Worm (Caenorhabditis elegans) whole organism, L4 larva: ENCODE measurements around the gene spd-3.

Source experiments
- T20F7.1 ChIP-seq: fragments of 200-800 bp; sonication (Bioruptor generic); optimal IDR thresholded peaks from 2 replicates; lab custom pipeline; 2018; ENCODE audit warnings: mild to moderate bottlenecking, missing genetic modification characterization, missing compliant biosample characterization
- Y5F2A.4 ChIP-seq: fragments of 200-800 bp; sonication (Bioruptor generic); optimal IDR thresholded peaks from 2 replicates; lab custom pipeline; 2018; ENCODE audit warnings: mild to moderate bottlenecking, missing genetic modification characterization, missing compliant biosample characterization
- ZK337.2 ChIP-seq: fragments of 200-800 bp; sonication (Bioruptor generic); IDR thresholded peaks from 2 replicates; pipeline ENCODE4 v1.3.6; 2022; ENCODE audit warnings: missing genetic modification reagents, missing genetic modification characterization, missing compliant biosample characterization
- aha-1 ChIP-seq: fragments of 150-350 bp; peaks from one replicate; lab custom pipeline; 2014; ENCODE audit warnings: missing biosample characterization, missing genetic modification characterization
- arid-1 ChIP-seq: fragments of 200-800 bp; sonication (Bioruptor generic); conservative IDR thresholded peaks from 2 replicates; pipeline ENCODE4 v1.3.6; 2022; ENCODE audit warnings: missing genetic modification reagents, missing genetic modification characterization, missing compliant biosample characterization
- ceh-20 ChIP-seq: fragments of 200-800 bp; sonication (Bioruptor generic); IDR thresholded peaks from 2 replicates; pipeline ENCODE4 v1.3.6; 2022; ENCODE audit warnings: missing genetic modification reagents, missing genetic modification characterization, missing compliant biosample characterization
- daf-16 ChIP-seq, 3 experiments: sonication (generic microtip); optimal IDR thresholded peaks; 2 replicates each; lab custom pipeline; 2016 to 2017; ENCODE audit warnings: missing genetic modification characterization in 3 of 3, missing genetic modification reagents in 3 of 3, mild to moderate bottlenecking in 2 of 3, missing compliant biosample characterization in 2 of 3, missing biosample characterization in 1 of 3, moderate library complexity in 1 of 3
- daf-8 ChIP-seq: fragments of 200-800 bp; sonication (Bioruptor generic); IDR thresholded peaks from 2 replicates; pipeline ENCODE4 v1.3.6; 2022; ENCODE audit warnings: missing genetic modification characterization, missing compliant biosample characterization
- dmd-6 ChIP-seq: fragments of 200-800 bp; sonication (Bioruptor generic); IDR thresholded peaks from 2 replicates; pipeline ENCODE4 v1.3.6; 2022; ENCODE audit warnings: missing genetic modification reagents, missing genetic modification characterization, missing compliant biosample characterization
- dmd-8 ChIP-seq: fragments of 200-800 bp; sonication (Bioruptor generic); IDR thresholded peaks from 2 replicates; pipeline ENCODE4 v1.3.6; 2022; ENCODE audit warnings: missing genetic modification characterization, missing compliant biosample characterization
- dve-1 ChIP-seq: sonication (generic microtip); optimal IDR thresholded peaks from 2 replicates; lab custom pipeline; 2017; ENCODE audit warnings: antibody characterized with exemption, mild to moderate bottlenecking, missing genetic modification characterization, missing compliant biosample characterization; ENCODE audit not compliant: insufficient read depth
- egl-27 ChIP-seq: sonication (generic microtip); optimal IDR thresholded peaks from 3 replicates; lab custom pipeline; 2017; ENCODE audit warnings: missing biosample characterization, missing genetic modification reagents, missing genetic modification characterization
- fkh-10 ChIP-seq: fragments of 150-350 bp; optimal IDR thresholded peaks from 2 replicates; lab custom pipeline; 2014; ENCODE audit warnings: missing biosample characterization, missing genetic modification reagents, missing genetic modification characterization
- hlh-11 ChIP-seq: fragments of 200-800 bp; sonication (Bioruptor generic); optimal IDR thresholded peaks from 2 replicates; lab custom pipeline; 2018; ENCODE audit warnings: mild to moderate bottlenecking, missing genetic modification characterization, missing compliant biosample characterization
- hlh-30 ChIP-seq: sonication (generic microtip); optimal IDR thresholded peaks from 2 replicates; lab custom pipeline; 2017; ENCODE audit warnings: antibody characterized with exemption, mild to moderate bottlenecking, missing genetic modification characterization, missing compliant biosample characterization; ENCODE audit not compliant: insufficient read depth
- lin-15B ChIP-seq: fragments of 150-350 bp; sonication (generic microtip); optimal IDR thresholded peaks from 3 replicates; lab custom pipeline; 2014; ENCODE audit warnings: missing biosample characterization, missing genetic modification characterization
- lin-39 ChIP-seq: fragments of 150-350 bp; optimal IDR thresholded peaks from 2 replicates; lab custom pipeline; 2014; ENCODE audit warnings: missing biosample characterization, missing genetic modification reagents, missing genetic modification characterization
- lir-3 ChIP-seq: sonication (generic microtip); optimal IDR thresholded peaks from 2 replicates; lab custom pipeline; 2016; ENCODE audit warnings: mild to moderate bottlenecking, missing genetic modification characterization, missing compliant biosample characterization
- madf-5 ChIP-seq, 2 experiments: fragments of 200-800 bp; sonication (Bioruptor generic); IDR thresholded peaks; 2 replicates each; pipeline ENCODE4 v1.3.6; 2022; ENCODE audit warnings: missing compliant biosample characterization in 2 of 2, missing genetic modification characterization in 2 of 2
- mes-2 ChIP-seq: sonication (generic microtip); optimal IDR thresholded peaks from 2 replicates; lab custom pipeline; 2016; ENCODE audit warnings: missing genotype, mild to moderate bottlenecking, missing genetic modification characterization, missing compliant biosample characterization; ENCODE audit not compliant: poor library complexity, severe bottlenecking
- mxl-3 ChIP-seq: fragments of 200-800 bp; sonication (Bioruptor generic); optimal IDR thresholded peaks from 2 replicates; lab custom pipeline; 2018; ENCODE audit warnings: mild to moderate bottlenecking, missing genetic modification characterization, missing compliant biosample characterization
- nhr-237 ChIP-seq: sonication (generic microtip); optimal IDR thresholded peaks from 2 replicates; lab custom pipeline; 2017; ENCODE audit warnings: missing biosample characterization, missing genetic modification characterization
- nhr-28 ChIP-seq: fragments of 150-350 bp; optimal IDR thresholded peaks from 2 replicates; lab custom pipeline; 2014; ENCODE audit warnings: missing biosample characterization, missing genetic modification characterization
- nhr-48 ChIP-seq: sonication (generic microtip); optimal IDR thresholded peaks from 2 replicates; lab custom pipeline; 2016; ENCODE audit warnings: mild to moderate bottlenecking, missing genetic modification characterization, missing compliant biosample characterization
- nhr-6 ChIP-seq: fragments of 150-350 bp; optimal IDR thresholded peaks from 2 replicates; lab custom pipeline; 2014; ENCODE audit warnings: missing biosample characterization, missing genetic modification characterization
- nhr-77 ChIP-seq: fragments of 150-350 bp; optimal IDR thresholded peaks from 2 replicates; lab custom pipeline; 2014; ENCODE audit warnings: missing biosample characterization, missing genetic modification characterization
- php-3 ChIP-seq: fragments of 200-800 bp; sonication (Bioruptor generic); IDR thresholded peaks from 2 replicates; pipeline ENCODE4 v1.3.6; 2022; ENCODE audit warnings: missing genetic modification reagents, missing genetic modification characterization, missing compliant biosample characterization
- pqm-1 ChIP-seq: sonication (generic microtip); optimal IDR thresholded peaks from 2 replicates; lab custom pipeline; 2017; ENCODE audit warnings: missing biosample characterization, missing genetic modification characterization
- rbr-2 ChIP-seq: sonication (generic microtip); optimal IDR thresholded peaks from 2 replicates; lab custom pipeline; 2016; ENCODE audit warnings: missing genotype, missing genetic modification characterization, missing compliant biosample characterization
- saeg-2 ChIP-seq: fragments of 200-800 bp; sonication (Bioruptor generic); IDR thresholded peaks from 2 replicates; pipeline ENCODE4 v1.3.6; 2022; ENCODE audit warnings: missing genetic modification reagents, missing genetic modification characterization, missing compliant biosample characterization
- set-16 ChIP-seq: fragments of 200-800 bp; sonication (Bioruptor generic); IDR thresholded peaks from 2 replicates; pipeline ENCODE4 v1.3.6; 2022; ENCODE audit warnings: missing genetic modification reagents, missing genetic modification characterization, missing compliant biosample characterization
- spr-3 ChIP-seq: fragments of 200-800 bp; sonication (Bioruptor generic); optimal IDR thresholded peaks from 2 replicates; lab custom pipeline; 2018; ENCODE audit warnings: mild to moderate bottlenecking, missing genetic modification characterization, missing compliant biosample characterization
- tag-97 ChIP-seq: fragments of 200-800 bp; sonication (Bioruptor generic); IDR thresholded peaks from 2 replicates; pipeline ENCODE4 v1.3.6; 2022; ENCODE audit warnings: missing genetic modification characterization, missing compliant biosample characterization
- tra-1 ChIP-seq: fragments of 200-800 bp; sonication (Bioruptor generic); IDR thresholded peaks from 2 replicates; pipeline ENCODE4 v1.3.6; 2022; ENCODE audit warnings: missing genetic modification reagents, missing genetic modification characterization, missing compliant biosample characterization
- unc-39 ChIP-seq: sonication (generic microtip); optimal IDR thresholded peaks from 2 replicates; lab custom pipeline; 2017; ENCODE audit warnings: missing biosample characterization, missing genetic modification characterization
- vab-7 ChIP-seq: fragments of 200-800 bp; sonication (Bioruptor generic); IDR thresholded peaks from 2 replicates; pipeline ENCODE4 v1.3.6; 2022; ENCODE audit warnings: missing genetic modification reagents, missing genetic modification characterization, missing compliant biosample characterization
- zfp-2 ChIP-seq: sonication (generic microtip); optimal IDR thresholded peaks from 2 replicates; lab custom pipeline; 2016; ENCODE audit warnings: mild to moderate bottlenecking, missing genetic modification characterization, missing compliant biosample characterization
- zip-11 ChIP-seq: fragments of 200-800 bp; sonication (Bioruptor generic); IDR thresholded peaks from 2 replicates; pipeline ENCODE4 v1.3.6; 2022; ENCODE audit warnings: missing genetic modification characterization, missing compliant biosample characterization
- ztf-11 ChIP-seq: fragments of 150-350 bp; optimal IDR thresholded peaks from 2 replicates; lab custom pipeline; 2014; ENCODE audit warnings: missing biosample characterization, missing genetic modification characterization

Gene spd-3

ce11 chrIV:6793310-6793966, 30.9 kb downstream of the spd-3 start (continued):
- TF ChIP-seq Y5F2A.4 (GFP tag; lab: Kevin White, UChicago) = no peak
- TF ChIP-seq madf-5 (GFP tag; IDR thresholded peaks at IDR 0.05; lab: Robert Waterston, UW) = no peak
- no peak for TF ChIP-seq unc-39 (tag; lab: Kevin White, UChicago)
- TF ChIP-seq tra-1 (GFP tag; lab: Robert Waterston, UW) = no peak
- TF ChIP-seq nhr-77 (tag; lab: Kevin White, UChicago) = no peak
- TF ChIP-seq rbr-2 (tag; lab: Kevin White, UChicago) = no peak
- TF ChIP-seq zip-11 = no peak
- no peak for TF ChIP-seq hlh-11 (tag; lab: Kevin White, UChicago)
- TF ChIP-seq egl-27 (tag; lab: Kevin White, UChicago) = no peak

DNA sequence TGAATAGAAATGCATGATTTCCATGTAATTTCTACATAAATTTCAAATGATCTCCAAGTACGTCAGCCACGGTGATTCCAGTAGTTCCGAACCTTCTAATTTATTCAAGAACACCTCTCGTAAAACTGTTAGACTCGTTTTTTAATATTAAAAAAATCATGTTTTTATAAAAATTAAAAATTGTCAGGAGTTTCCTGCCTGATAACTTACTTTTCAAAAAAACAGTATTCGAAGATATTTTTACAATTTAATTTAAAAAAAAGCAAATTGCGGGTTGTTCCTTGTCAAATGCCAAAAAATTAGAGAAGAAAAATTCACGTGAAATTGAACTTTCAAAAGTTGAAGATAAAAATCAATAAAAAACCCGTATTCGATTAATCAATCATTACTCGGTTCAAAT, 33.0 kb downstream of the spd-3 start, which contains the start of the genes C17H12.3 and C17H12.12:
TSS of gene C17H12.3 (minus strand) at position 101 of the 400 bp plus-strand sequence.
TSS of gene C17H12.12 (plus strand) at position 396 of the 400 bp plus-strand sequence.
- TF ChIP-seq set-16 (GFP tag; lab: Robert Waterston, UW) (no peak), tag-97 (GFP tag; lab: Robert Waterston, UW) (no peak), arid-1 (GFP tag; lab: Robert Waterston, UW) (no peak), hlh-11 (tag; lab: Kevin White, UChicago) (no peak), ZK337.2 (GFP tag; lab: Robert Waterston, UW) (no peak), dmd-8 (no peak), dmd-6 (GFP tag; lab: Robert Waterston, UW) (no peak), saeg-2 (no peak), hlh-30 (no peak), T20F7.1 (GFP tag; lab: Kevin White, UChicago) (no peak), zfp-2 (no peak)

- TF ChIP-seq aha-1 (peak; percentile 56), lin-15B (no peak), mxl-3 (GFP tag; lab: Kevin White, UChicago) (peak; percentile 24), daf-8 (GFP tag; lab: Robert Waterston, UW) (no peak), vab-7 (GFP tag; lab: Robert Waterston, UW) (no peak), lin-39 (tag; lab: Kevin White, UChicago) (no peak), dmd-6 (GFP tag; lab: Robert Waterston, UW) (peak; percentile 91), daf-16 (GFP tag; optimal IDR thresholded peaks at IDR 0.05; lab: Kevin White, UChicago) (no peak), daf-16 (tag; optimal IDR thresholded peaks at IDR 0.05; lab: Kevin White, UChicago) (peak; percentile 93), nhr-48 (tag; lab: Kevin White, UChicago) (peak; percentile 9), tra-1 (GFP tag; lab: Robert Waterston, UW) (no peak), nhr-28 (tag; lab: Kevin White, UChicago) (peak; percentile 98), spr-3 (GFP tag; lab: Kevin White, UChicago) (no peak), ztf-11 (tag; lab: Kevin White, UChicago) (no peak), lir-3 (tag; lab: Kevin White, UChicago) (no peak), nhr-6 (tag; lab: Kevin White, UChicago) (peak; percentile 7), nhr-237 (tag; lab: Kevin White, UChicago) (no peak), mes-2 (tag; lab: Kevin White, UChicago) (no peak), php-3 (GFP tag; lab: Robert Waterston, UW) (peak; percentile 91), fkh-10 (GFP tag; lab: Kevin White, UChicago) (no peak), ceh-20 (peak; percentile 43; the same call in 1 of the 2 replicates), dve-1 (tag; lab: Kevin White, UChicago) (peak; percentile 79), hlh-11 (tag; lab: Kevin White, UChicago) (peak; percentile 73), pqm-1 (peak; percentile 88), unc-39 (tag; lab: Kevin White, UChicago) (no peak), nhr-77 (tag; lab: Kevin White, UChicago) (peak; percentile 71)
- TF ChIP-seq, all 104 proteins: peak for 13
These were observed 39.6 kb downstream of the spd-3 start, which contains the start of the genes cest-4 and C17H12.11 for ce11 chrIV:6802132-6802531. Gene cest-4 (minus strand): TSS chrIV:6802337. Gene C17H12.11 (plus strand): TSS chrIV:6802387.
